Fruit fly (Drosophila melanogaster): Measurements from ENCODE around the gene Ten-a.

- TF ChIP-seq h (optimal IDR thresholded peaks at IDR 0.05) (no peak), insv (optimal IDR thresholded peaks at IDR 0.05) (no peak), psq (optimal IDR thresholded peaks at IDR 0.05) (no peak)
Measured at dm6 chrX:12266012-12266411, 222.5 kb downstream of the Ten-a start.

All from Kc167 (cell line).